Fruit fly (Drosophila melanogaster): ENCODE data around the gene Remo.

- no peak for TF ChIP-seq ovo (GFP tag; optimal IDR thresholded peaks at IDR 0.05)
- no peak for TF ChIP-seq CG12768 (GFP tag; optimal IDR thresholded peaks at IDR 0.05)
- TF ChIP-seq CG14711 (tag; optimal IDR thresholded peaks at IDR 0.05): peak; percentile 45
- peak; percentile 69 for TF ChIP-seq kay (GFP tag; ENCODE audit: borderline replicate concordance)
- peak; percentile 57 for TF ChIP-seq CG7101 (tag; optimal IDR thresholded peaks at IDR 0.05)
- peak; percentile 17 for TF ChIP-seq CG1620 (GFP tag; optimal IDR thresholded peaks at IDR 0.05)
- no peak for TF ChIP-seq cic (GFP tag; optimal IDR thresholded peaks at IDR 0.05)
- TF ChIP-seq CG33017 (tag; optimal IDR thresholded peaks at IDR 0.05): no peak
- TF ChIP-seq CG7045 (GFP tag; optimal IDR thresholded peaks at IDR 0.05): no peak
- peak; percentile 25 for TF ChIP-seq toe (GFP tag; optimal IDR thresholded peaks at IDR 0.05)
These were observed 35.3 kb downstream of the Remo start for dm6 chrX:13323114-13323513.

Measured in whole organism, adult.